Worm (Caenorhabditis elegans) whole organism, early embryonic: ENCODE results near the gene phf-32.

Experiments used
- aly-1 ChIP-seq: sonication (generic microtip); optimal IDR thresholded peaks from 2 replicates; lab custom pipeline; 2016; ENCODE audit warnings: missing genetic modification characterization, missing compliant biosample characterization
- ceh-36 ChIP-seq: sonication (generic microtip); optimal IDR thresholded peaks from 2 replicates; lab custom pipeline; 2016; ENCODE audit warnings: missing genetic modification characterization, inconsistent platforms, missing compliant biosample characterization
- flt-1 ChIP-seq: fragments of 200-800 bp; sonication (Bioruptor generic); IDR thresholded peaks from 2 replicates; pipeline ENCODE4 v1.3.6; 2022; ENCODE audit warnings: missing genetic modification characterization, missing compliant biosample characterization
- scrt-1 ChIP-seq: fragments of 200-800 bp; sonication (Bioruptor generic); IDR thresholded peaks from 2 replicates; pipeline ENCODE4 v1.3.6; 2022; ENCODE audit warnings: missing genetic modification characterization, missing compliant biosample characterization

DNA sequence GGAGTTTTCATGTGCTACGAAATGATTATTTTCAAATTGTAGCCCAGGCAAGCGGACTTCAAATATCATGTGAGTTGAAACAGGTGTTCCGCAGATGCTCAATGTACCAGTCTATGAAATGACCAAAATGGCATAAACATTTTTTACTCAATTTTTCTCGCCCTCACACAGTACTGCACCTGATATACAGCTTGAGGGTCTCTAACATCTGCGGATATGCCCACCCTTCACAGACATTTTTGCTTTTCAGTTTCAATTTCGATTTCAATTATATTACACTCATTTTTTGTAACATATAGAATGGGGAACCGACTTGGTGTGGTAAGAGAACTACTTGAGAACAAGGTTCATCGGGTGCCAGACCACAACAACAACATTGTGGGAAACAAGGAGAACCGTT lies 40.1 kb downstream of the phf-32 start, which contains the start of gene F42F12.11:
- TF ChIP-seq ceh-36 (no peak), scrt-1 (no peak), flt-1 (GFP tag; lab: Robert Waterston, UW) (no peak), aly-1 (no peak)
